Fruit fly (Drosophila melanogaster): ENCODE results near the gene CDK2AP1.

The CDK2AP1 gene

dm6 chrX:11148272-11148835, 10.7 kb downstream of the CDK2AP1 start, which contains the start of gene Ran (continued):
- TF ChIP-seq HLH3B (GFP tag; IDR thresholded peaks at IDR 0.05) = no peak
- TF ChIP-seq CG2875 (GFP tag; optimal IDR thresholded peaks at IDR 0.05) = no peak
- TF ChIP-seq CG4282 (GFP tag; optimal IDR thresholded peaks at IDR 0.05) = no peak
- no peak; the same call in 1 of the 2 replicates for TF ChIP-seq ranshi (GFP tag; IDR thresholded peaks at IDR 0.05)
- TF ChIP-seq wek (GFP tag; optimal IDR thresholded peaks at IDR 0.05) = no peak
- no peak for TF ChIP-seq ind (GFP tag; optimal IDR thresholded peaks at IDR 0.05)
- TF ChIP-seq Dad (GFP tag; optimal IDR thresholded peaks at IDR 0.05) = no peak
- TF ChIP-seq inv (GFP tag; IDR thresholded peaks at IDR 0.05; ENCODE audit: partially characterized antibody) = no peak
- no peak for TF ChIP-seq repo (GFP tag; optimal IDR thresholded peaks at IDR 0.05)
- TF ChIP-seq Dip2 (GFP tag; IDR thresholded peaks at IDR 0.05) = no peak
- no peak for TF ChIP-seq HmgD (GFP tag; optimal IDR thresholded peaks at IDR 0.05)
- no peak for TF ChIP-seq br (optimal IDR thresholded peaks at IDR 0.05)
- no peak for TF ChIP-seq CG8765 (GFP tag; IDR thresholded peaks at IDR 0.05)
- TF ChIP-seq CG2129 (GFP tag; IDR thresholded peaks at IDR 0.05; ENCODE audit: partially characterized antibody) = no peak
- TF ChIP-seq CG12769 (tag; optimal IDR thresholded peaks at IDR 0.05) = no peak
- TF ChIP-seq sens (GFP tag) = peak; percentile 44
- no peak for TF ChIP-seq Antp (GFP tag; optimal IDR thresholded peaks at IDR 0.05)
- TF ChIP-seq dati (GFP tag; IDR thresholded peaks at IDR 0.05) = no peak
- no peak for TF ChIP-seq ERR (GFP tag; optimal IDR thresholded peaks at IDR 0.05)
- no peak for TF ChIP-seq h (optimal IDR thresholded peaks at IDR 0.05)
- TF ChIP-seq CG33213 (GFP tag; optimal IDR thresholded peaks at IDR 0.05) = no peak
- TF ChIP-seq chif (GFP tag; optimal IDR thresholded peaks at IDR 0.05) = no peak
- TF ChIP-seq CG17612 (GFP tag; IDR thresholded peaks at IDR 0.05) = no peak
- TF ChIP-seq esg (GFP tag; conservative IDR thresholded peaks at IDR 0.05) = no peak
- TF ChIP-seq stwl (tag; optimal IDR thresholded peaks at IDR 0.05) = no peak
- TF ChIP-seq CG14050 (GFP tag; IDR thresholded peaks at IDR 0.05) = no peak
- TF ChIP-seq twi (tag; optimal IDR thresholded peaks at IDR 0.05) = no peak
- no peak for TF ChIP-seq Nf-YB (GFP tag; optimal IDR thresholded peaks at IDR 0.05)
- TF ChIP-seq schlank (tag; optimal IDR thresholded peaks at IDR 0.05) = no peak
- TF ChIP-seq btn (GFP tag; optimal IDR thresholded peaks at IDR 0.05) = no peak
- TF ChIP-seq gt (GFP tag; IDR thresholded peaks at IDR 0.05) = no peak
- TF ChIP-seq crp (GFP tag; optimal IDR thresholded peaks at IDR 0.05) = no peak
- TF ChIP-seq kay (GFP tag; optimal IDR thresholded peaks at IDR 0.05) = no peak
- TF ChIP-seq Hr51 (GFP tag; optimal IDR thresholded peaks at IDR 0.05) = no peak
- peak; percentile 15 for TF ChIP-seq grau (tag; optimal IDR thresholded peaks at IDR 0.05)
- no peak for TF ChIP-seq E2f1 (GFP tag; IDR thresholded peaks at IDR 0.05)
- TF ChIP-seq CG1233 (GFP tag; optimal IDR thresholded peaks at IDR 0.05) = no peak
- no peak for TF ChIP-seq CG18599 (GFP tag; optimal IDR thresholded peaks at IDR 0.05)
- TF ChIP-seq NfI (GFP tag; optimal IDR thresholded peaks at IDR 0.05) = no peak
- no peak for TF ChIP-seq CG5245 (GFP tag; optimal IDR thresholded peaks at IDR 0.05)
- no peak for TF ChIP-seq CG32772 (GFP tag; IDR thresholded peaks at IDR 0.05)
- TF ChIP-seq CG7556 (GFP tag; optimal IDR thresholded peaks at IDR 0.05) = no peak
- TF ChIP-seq Lim3 (GFP tag; IDR thresholded peaks at IDR 0.05) = no peak
- no peak for TF ChIP-seq Fer3 (tag; optimal IDR thresholded peaks at IDR 0.05)
- TF ChIP-seq CG43689 (GFP tag; IDR thresholded peaks at IDR 0.05) = no peak
- no peak for TF ChIP-seq pros (GFP tag; optimal IDR thresholded peaks at IDR 0.05)
- no peak for TF ChIP-seq CG1832 (GFP tag; optimal IDR thresholded peaks at IDR 0.05)
- no peak for TF ChIP-seq Fer2 (tag; optimal IDR thresholded peaks at IDR 0.05)
- no peak for TF ChIP-seq Oli (tag; optimal IDR thresholded peaks at IDR 0.05)
- no peak for TF ChIP-seq CG14014 (GFP tag; IDR thresholded peaks at IDR 0.05)
- TF ChIP-seq CG11085 (GFP tag; IDR thresholded peaks at IDR 0.05) = no peak
- no peak for TF ChIP-seq ATbp (GFP tag; optimal IDR thresholded peaks at IDR 0.05)

Data from whole organism, embryonic.